Fruit fly (Drosophila melanogaster) whole organism, prepupa: ENCODE measurements around the gene CG32486.

Experiments used
- Blimp-1 ChIP-seq: fragments of 200-800 bp; sonication (Bioruptor generic); optimal IDR thresholded peaks from 3 replicates; lab custom pipeline; 2017; ENCODE audit warnings: missing biosample characterization, missing genetic modification characterization, mild to moderate bottlenecking, moderate library complexity, missing genetic modification reagents
- CG10631 ChIP-seq: fragments of 200-800 bp; sonication (Bioruptor generic); optimal IDR thresholded peaks from 2 replicates; lab custom pipeline; 2016; ENCODE audit warnings: missing biosample characterization, missing genetic modification characterization
- CG10669 ChIP-seq: fragments of 200-800 bp; sonication (Bioruptor generic); optimal IDR thresholded peaks from 3 replicates; lab custom pipeline; 2018; ENCODE audit warnings: missing biosample characterization, mild to moderate bottlenecking, missing genetic modification characterization, moderate library complexity
- CG11294 ChIP-seq: fragments of 200-800 bp; sonication (Bioruptor generic); IDR thresholded peaks from 2 replicates; pipeline ENCODE4 v1.3.6; 2022; ENCODE audit warnings: missing biosample characterization, missing genetic modification characterization
- CG1621 ChIP-seq: fragments of 200-800 bp; sonication (Bioruptor generic); optimal IDR thresholded peaks from 3 replicates; lab custom pipeline; 2018; ENCODE audit warnings: missing biosample characterization, mild to moderate bottlenecking, missing genetic modification characterization
- CG16779 ChIP-seq: fragments of 200-800 bp; sonication (Bioruptor generic); optimal IDR thresholded peaks from 3 replicates; lab custom pipeline; 2017; ENCODE audit warnings: missing biosample characterization, mild to moderate bottlenecking, missing genetic modification characterization
- CG3032 ChIP-seq: fragments of 200-800 bp; optimal IDR thresholded peaks from 2 replicates; lab custom pipeline; 2019; ENCODE audit warnings: missing biosample characterization, mild to moderate bottlenecking, missing genetic modification characterization, moderate library complexity
- CG31627 ChIP-seq: fragments of 200-800 bp; sonication (Bioruptor generic); optimal IDR thresholded peaks from 3 replicates; lab custom pipeline; 2016; ENCODE audit warnings: missing biosample characterization, missing genetic modification characterization
- CG32006 ChIP-seq: fragments of 200-800 bp; sonication (Bioruptor generic); optimal IDR thresholded peaks from 3 replicates; lab custom pipeline; 2017; ENCODE audit warnings: missing biosample characterization, mild to moderate bottlenecking, missing genetic modification characterization
- CG34406 ChIP-seq: fragments of 200-800 bp; sonication (Bioruptor generic); optimal IDR thresholded peaks from 3 replicates; lab custom pipeline; 2016; ENCODE audit warnings: missing biosample characterization, missing genetic modification characterization
- CG3919 ChIP-seq: fragments of 200-800 bp; sonication (Bioruptor generic); optimal IDR thresholded peaks from 3 replicates; lab custom pipeline; 2016; ENCODE audit warnings: missing biosample characterization, missing genetic modification characterization
- CG6163 ChIP-seq: fragments of 200-800 bp; sonication (Bioruptor generic); IDR thresholded peaks from 3 replicates; pipeline ENCODE4 v1.3.6; 2022; ENCODE audit warnings: missing biosample characterization, missing genetic modification characterization
- CG6792 ChIP-seq: fragments of 200-800 bp; sonication (Bioruptor generic); optimal IDR thresholded peaks from 3 replicates; lab custom pipeline; 2016; ENCODE audit warnings: missing biosample characterization, missing genetic modification characterization
- CG6854 ChIP-seq: fragments of 200-800 bp; sonication (Bioruptor generic); optimal IDR thresholded peaks from 2 replicates; lab custom pipeline; 2017; ENCODE audit warnings: missing biosample characterization, mild to moderate bottlenecking, missing genetic modification characterization
- CG7368 ChIP-seq: fragments of 200-800 bp; sonication (Bioruptor generic); optimal IDR thresholded peaks from 3 replicates; lab custom pipeline; 2016; ENCODE audit warnings: missing biosample characterization, missing genetic modification characterization
- CG8119 ChIP-seq: fragments of 200-800 bp; sonication (Bioruptor generic); IDR thresholded peaks from 3 replicates; pipeline ENCODE4 v1.3.6; 2022; ENCODE audit warnings: missing biosample characterization, missing genetic modification characterization
- CG8319 ChIP-seq: fragments of 200-800 bp; sonication (Bioruptor generic); optimal IDR thresholded peaks from 3 replicates; lab custom pipeline; 2016; ENCODE audit warnings: missing biosample characterization, missing genetic modification characterization
- Eip75B ChIP-seq: fragments of 200-800 bp; sonication (Bioruptor generic); optimal IDR thresholded peaks from 3 replicates; lab custom pipeline; 2016; ENCODE audit warnings: missing biosample characterization, missing genetic modification characterization
- Eip78C ChIP-seq: fragments of 200-800 bp; sonication (Bioruptor generic); peaks from one replicate; lab custom pipeline; 2016; ENCODE audit warnings: missing biosample characterization, missing genetic modification characterization
- Eip93F ChIP-seq: fragments of 200-800 bp; sonication (Bioruptor generic); optimal IDR thresholded peaks from 2 replicates; lab custom pipeline; 2016; ENCODE audit warnings: missing biosample characterization, mild to moderate bottlenecking, missing genetic modification characterization
- Ets21C ChIP-seq: fragments of 200-800 bp; sonication (Bioruptor generic); optimal IDR thresholded peaks from 3 replicates; lab custom pipeline; 2016; ENCODE audit warnings: missing biosample characterization, missing genetic modification characterization
- Hr38 ChIP-seq: sonication (Bioruptor generic); optimal IDR thresholded peaks from 2 replicates; lab custom pipeline; 2016; ENCODE audit warnings: missing biosample characterization, missing genetic modification characterization
- Hr39 ChIP-seq: fragments of 200-800 bp; sonication (Bioruptor generic); optimal IDR thresholded peaks from 2 replicates; lab custom pipeline; 2016; ENCODE audit warnings: missing biosample characterization, missing genetic modification characterization
- Hr4 ChIP-seq: fragments of 200-800 bp; sonication (Bioruptor generic); optimal IDR thresholded peaks from 3 replicates; lab custom pipeline; 2016; ENCODE audit warnings: missing biosample characterization, missing genetic modification characterization
- Met ChIP-seq: fragments of 200-800 bp; sonication (Bioruptor generic); optimal IDR thresholded peaks from 3 replicates; lab custom pipeline; 2016; ENCODE audit warnings: missing biosample characterization, missing genetic modification characterization
- Smox ChIP-seq: fragments of 200-800 bp; sonication (Bioruptor generic); optimal IDR thresholded peaks from 3 replicates; lab custom pipeline; 2016; ENCODE audit warnings: missing biosample characterization, missing genetic modification characterization
- Sox102F ChIP-seq: fragments of 200-800 bp; sonication (Bioruptor generic); optimal IDR thresholded peaks from 2 replicates; lab custom pipeline; 2016; ENCODE audit warnings: missing biosample characterization, mild to moderate bottlenecking, missing genetic modification characterization
- Sox14 ChIP-seq: fragments of 200-800 bp; sonication (Bioruptor generic); optimal IDR thresholded peaks from 3 replicates; lab custom pipeline; 2016; ENCODE audit warnings: missing biosample characterization, missing genetic modification characterization
- achi ChIP-seq: fragments of 200-800 bp; sonication (Bioruptor generic); optimal IDR thresholded peaks from 3 replicates; lab custom pipeline; 2016; ENCODE audit warnings: missing biosample characterization, missing genetic modification characterization
- dac ChIP-seq: fragments of 200-800 bp; sonication (Bioruptor generic); optimal IDR thresholded peaks from 2 replicates; lab custom pipeline; 2017; ENCODE audit warnings: missing biosample characterization, mild to moderate bottlenecking, missing genetic modification characterization
- dsx ChIP-seq: fragments of 200-800 bp; optimal IDR thresholded peaks from 3 replicates; lab custom pipeline; 2019; ENCODE audit warnings: missing biosample characterization, mild to moderate bottlenecking, missing genetic modification characterization, moderate library complexity; ENCODE audit not compliant: poor library complexity, severe bottlenecking
- eg ChIP-seq: fragments of 200-800 bp; sonication (Bioruptor generic); IDR thresholded peaks from 3 replicates; pipeline ENCODE4 v1.3.6; 2022; ENCODE audit warnings: missing biosample characterization, missing genetic modification characterization
- esn ChIP-seq: fragments of 200-800 bp; sonication (Bioruptor generic); optimal IDR thresholded peaks from 2 replicates; lab custom pipeline; 2016; ENCODE audit warnings: missing biosample characterization, mild to moderate bottlenecking, missing genetic modification characterization, moderate library complexity
- fd59A ChIP-seq: fragments of 200-800 bp; sonication (Bioruptor generic); optimal IDR thresholded peaks from 2 replicates; lab custom pipeline; 2017; ENCODE audit warnings: missing biosample characterization, mild to moderate bottlenecking, missing genetic modification characterization, missing genetic modification reagents
- fd85E ChIP-seq: fragments of 200-800 bp; sonication (Bioruptor generic); optimal IDR thresholded peaks from 3 replicates; lab custom pipeline; 2016; ENCODE audit warnings: missing biosample characterization, missing genetic modification characterization
- fkh ChIP-seq: fragments of 200-800 bp; sonication (Bioruptor generic); optimal IDR thresholded peaks from 3 replicates; lab custom pipeline; 2017; ENCODE audit warnings: missing biosample characterization, mild to moderate bottlenecking, missing genetic modification characterization, moderate library complexity
- pdm3 ChIP-seq: fragments of 200-800 bp; sonication (Bioruptor generic); optimal IDR thresholded peaks from 3 replicates; lab custom pipeline; 2016; ENCODE audit warnings: missing biosample characterization, missing genetic modification characterization
- salr ChIP-seq, 2 experiments: fragments of 200-800 bp; sonication (Bioruptor generic); optimal IDR thresholded peaks; 3 replicates each; lab custom pipeline; 2016 to 2018; ENCODE audit warnings: missing biosample characterization in 2 of 2, missing genetic modification characterization in 2 of 2, mild to moderate bottlenecking in 1 of 2
- spab ChIP-seq: fragments of 200-800 bp; sonication (Bioruptor generic); optimal IDR thresholded peaks from 2 replicates; lab custom pipeline; 2017; ENCODE audit warnings: missing biosample characterization, mild to moderate bottlenecking, missing genetic modification characterization, missing genetic modification reagents
- ss ChIP-seq, 2 experiments: fragments of 200-800 bp; sonication (Bioruptor generic); optimal IDR thresholded peaks; 2 replicates in 1 of 2; 3 replicates in 1 of 2; lab custom pipeline; 2017 to 2018; ENCODE audit warnings: mild to moderate bottlenecking in 2 of 2, missing biosample characterization in 2 of 2, missing genetic modification characterization in 2 of 2, moderate library complexity in 1 of 2
- svp ChIP-seq: fragments of 200-800 bp; sonication (Bioruptor generic); peaks from one replicate; lab custom pipeline; 2016; ENCODE audit warnings: missing biosample characterization, missing genetic modification characterization
- topi ChIP-seq: fragments of 200-800 bp; sonication (Bioruptor generic); optimal IDR thresholded peaks from 3 replicates; lab custom pipeline; 2016; ENCODE audit warnings: missing biosample characterization, missing genetic modification characterization
- vri ChIP-seq: fragments of 200-800 bp; sonication (Bioruptor generic); optimal IDR thresholded peaks from 3 replicates; lab custom pipeline; 2016; ENCODE audit warnings: missing biosample characterization, mild to moderate bottlenecking, missing genetic modification characterization

Gene CG32486

DNA sequence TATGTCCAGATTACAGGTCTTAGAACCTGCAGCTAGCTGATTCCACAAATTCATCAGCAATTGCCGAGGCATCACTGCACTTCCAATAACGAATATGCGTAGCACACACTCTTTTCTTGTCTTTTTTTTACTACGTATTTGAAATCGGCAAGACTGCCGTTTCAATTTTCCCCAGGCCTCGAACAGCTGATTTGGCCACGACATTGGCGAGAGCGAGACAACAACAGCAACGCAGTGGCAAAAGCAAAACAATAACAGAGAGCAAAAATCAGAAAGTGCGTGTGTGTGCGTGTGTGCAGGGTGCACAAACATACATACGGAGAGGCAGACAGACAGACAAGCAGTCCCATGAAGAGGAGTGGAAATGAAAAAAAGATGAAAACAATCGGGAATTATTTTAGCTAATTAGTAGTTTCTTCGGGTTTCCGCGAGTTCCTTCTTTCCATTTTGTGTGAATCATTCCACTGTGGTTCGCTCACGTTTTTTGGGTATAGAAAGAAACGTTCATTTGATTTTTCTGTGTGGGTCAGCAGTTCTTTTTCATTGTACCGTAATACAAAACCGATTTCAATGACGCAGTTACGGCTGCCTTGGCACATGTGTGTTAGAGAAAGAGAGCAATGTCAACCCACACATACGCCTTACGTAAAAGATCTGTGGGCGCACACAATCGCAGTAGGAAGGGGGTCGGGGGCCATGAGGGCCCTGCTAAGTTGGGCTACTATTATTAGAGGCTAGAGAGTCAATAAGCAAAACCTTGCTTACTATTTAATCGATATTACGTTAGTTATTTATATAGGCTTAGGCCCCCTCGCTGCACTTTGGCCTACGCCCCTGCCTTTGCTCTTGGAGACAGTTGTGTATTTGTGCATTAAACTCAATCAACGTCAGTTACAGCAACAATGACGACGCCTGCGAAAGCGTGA is 10.3 kb downstream of the CG32486 start (continued):
- TF ChIP-seq CG34406 (GFP tag; lab: Kevin White, UChicago) (peak; percentile 100), CG31627 (GFP tag; lab: Kevin White, UChicago) (peak; percentile 100), CG32006 (peak; percentile 100), Blimp-1 (GFP tag; lab: Kevin White, UChicago) (peak; percentile 97), Sox102F (GFP tag; lab: Kevin White, UChicago) (peak; percentile 100), CG8119 (GFP tag; lab: Robert Waterston, UW) (peak; percentile 100), fd85E (GFP tag; lab: Kevin White, UChicago) (peak; percentile 98), Ets21C (GFP tag; lab: Kevin White, UChicago) (peak; percentile 100), dsx (GFP tag; lab: Kevin White, UChicago) (peak; percentile 96), Hr4 (GFP tag; lab: Kevin White, UChicago) (peak; percentile 100)

DNA sequence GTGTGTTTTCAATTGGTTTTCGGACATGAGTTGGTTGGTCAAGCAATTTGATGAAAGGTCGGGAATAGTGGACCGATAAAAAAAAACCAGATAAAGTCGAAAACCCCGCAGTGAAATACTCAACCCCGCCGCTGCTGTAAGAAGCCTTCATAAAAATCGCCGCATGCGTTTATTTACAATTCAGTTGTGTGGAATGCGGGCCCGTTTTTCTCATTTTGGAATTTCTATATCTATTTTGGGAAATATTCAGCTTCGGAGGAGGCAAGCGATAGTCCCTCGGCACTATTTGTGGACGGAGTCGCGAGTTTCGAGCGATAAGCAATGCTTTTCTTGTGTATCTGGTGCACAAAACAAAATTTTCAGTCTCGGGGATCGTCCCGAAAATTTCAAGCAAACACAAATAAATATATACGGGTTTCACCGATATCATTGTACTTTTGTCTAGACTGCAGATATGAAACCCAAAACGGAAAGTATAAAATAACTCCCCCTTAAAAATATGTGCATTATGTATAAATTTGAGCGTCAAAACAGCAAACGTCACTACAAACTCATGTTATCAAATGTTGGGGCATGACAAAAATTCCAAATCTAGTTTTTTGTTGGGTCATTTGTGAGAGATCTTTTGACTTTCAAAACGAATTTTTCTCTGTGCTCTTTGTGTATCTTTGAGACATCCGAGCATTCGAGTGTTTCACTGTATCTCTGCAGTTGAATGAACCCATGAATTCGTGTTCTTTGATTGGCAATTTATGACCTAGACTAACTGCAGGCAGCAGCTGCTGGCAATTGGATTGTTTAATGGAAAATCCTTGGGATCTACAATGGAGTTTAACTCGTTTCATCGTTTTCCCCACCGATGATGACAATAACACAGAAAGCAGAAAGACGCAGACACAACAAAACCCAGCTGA is 11.4 kb downstream of the CG32486 start:
- no peak for TF ChIP-seq CG1621 (tag; lab: Kevin White, UChicago)
- no peak for TF ChIP-seq Hr38 (GFP tag; lab: Kevin White, UChicago)
- TF ChIP-seq spab (GFP tag; lab: Kevin White, UChicago): no peak
- TF ChIP-seq CG3032 (tag; lab: Kevin White, UChicago): peak; percentile 6
- no peak for TF ChIP-seq Eip75B
- peak; percentile 39 for TF ChIP-seq esn (GFP tag; lab: Kevin White, UChicago)
- TF ChIP-seq topi: peak; percentile 2
- TF ChIP-seq Hr4 (GFP tag; lab: Kevin White, UChicago): peak; percentile 32
- no peak for TF ChIP-seq salr (GFP tag; optimal IDR thresholded peaks at IDR 0.05; lab: Kevin White, UChicago)
- no peak for TF ChIP-seq ss (GFP tag; optimal IDR thresholded peaks at IDR 0.05; lab: Kevin White, UChicago)
- peak; percentile 27 for TF ChIP-seq CG10631 (GFP tag; lab: Kevin White, UChicago)
- TF ChIP-seq CG10669 (GFP tag; lab: Kevin White, UChicago): no peak
- TF ChIP-seq CG16779 (tag; lab: Kevin White, UChicago): no peak
- no peak for TF ChIP-seq Met
- no peak for TF ChIP-seq fd85E (GFP tag; lab: Kevin White, UChicago)
- TF ChIP-seq dac: no peak
- TF ChIP-seq CG11294 (GFP tag; lab: Robert Waterston, UW): no peak
- TF ChIP-seq pdm3 (GFP tag; lab: Kevin White, UChicago): no peak
- no peak for TF ChIP-seq CG3919 (GFP tag; lab: Kevin White, UChicago)
- TF ChIP-seq CG32006: peak; percentile 53
- TF ChIP-seq CG7368 (GFP tag; lab: Kevin White, UChicago): no peak
- TF ChIP-seq Eip93F: no peak
- TF ChIP-seq Eip78C: peak; percentile 78
- peak; percentile 29 for TF ChIP-seq Sox14 (GFP tag; lab: Kevin White, UChicago)
- no peak for TF ChIP-seq vri (GFP tag; lab: Kevin White, UChicago)
- TF ChIP-seq Sox102F (GFP tag; lab: Kevin White, UChicago): no peak
- no peak for TF ChIP-seq fkh (GFP tag; lab: Kevin White, UChicago)
- TF ChIP-seq Hr39: no peak
- TF ChIP-seq dsx (GFP tag; lab: Kevin White, UChicago): no peak
- peak; percentile 2 for TF ChIP-seq achi (GFP tag; lab: Kevin White, UChicago)
- TF ChIP-seq CG8319 (GFP tag; lab: Kevin White, UChicago): no peak
- no peak for TF ChIP-seq Smox
- TF ChIP-seq CG6854 (GFP tag; lab: Kevin White, UChicago): no peak
- TF ChIP-seq svp (GFP tag; lab: Kevin White, UChicago): peak; percentile 78
- peak; percentile 29; the same call in 1 of the 3 replicates for TF ChIP-seq eg (GFP tag; lab: Robert Waterston, UW)
- no peak for TF ChIP-seq Blimp-1 (GFP tag; lab: Kevin White, UChicago)
- no peak for TF ChIP-seq fd59A (GFP tag; lab: Kevin White, UChicago)
- TF ChIP-seq CG6792: peak; percentile 27
- no peak for TF ChIP-seq CG6163
- 0 out of 3 replicates have a peak, but pooled peaks have one; percentile 12 for TF ChIP-seq CG8119 (GFP tag; lab: Robert Waterston, UW)
- TF ChIP-seq Ets21C (GFP tag; lab: Kevin White, UChicago): no peak
- no peak for TF ChIP-seq CG31627 (GFP tag; lab: Kevin White, UChicago)
